Fruit fly (Drosophila melanogaster) S2 (cell line): ENCODE measurements around the gene CG13898.

Experiments
- CG8478 ChIP-seq: fragments of >200 bp; optimal IDR thresholded peaks from 2 replicates; lab custom pipeline; 2018
- CTCF ChIP-seq, 2 experiments: fragments of >200 bp; optimal IDR thresholded peaks; 2 replicates each; lab custom pipeline; 2018

DNA sequence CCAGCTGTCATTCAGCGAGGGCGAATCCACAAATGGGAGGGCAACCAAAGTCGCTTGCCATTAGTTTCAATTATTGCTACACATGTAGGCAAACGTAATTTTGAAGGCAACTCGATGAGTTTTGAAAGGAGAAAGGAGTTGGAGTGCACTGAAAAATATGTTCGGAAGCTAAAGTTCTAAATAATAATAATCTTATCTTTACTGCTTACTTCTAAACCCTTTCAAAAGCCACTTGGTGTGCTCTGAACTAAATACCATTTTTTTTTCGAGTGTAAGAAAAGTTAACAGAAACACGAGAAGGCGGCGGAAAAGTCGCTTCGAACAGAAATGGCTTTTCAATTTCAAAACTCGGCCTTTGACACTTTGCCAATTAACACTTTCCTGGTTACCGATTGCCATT, 39.8 kb upstream of the CG13898 start, which contains the start of gene Cep290:
- TF ChIP-seq CTCF (optimal IDR thresholded peaks at IDR 0.05; lab: Kevin White, UChicago) (no peak), CG8478 (lab: Kevin White, UChicago) (no peak)
